Fruit fly (Drosophila melanogaster) whole organism, prepupa: Measurements from ENCODE around the gene Spn28F.

ENCODE experiments used
- Blimp-1 ChIP-seq: fragments of 200-800 bp; sonication (Bioruptor generic); optimal IDR thresholded peaks from 3 replicates; lab custom pipeline; 2017; ENCODE audit warnings: missing biosample characterization, missing genetic modification characterization, mild to moderate bottlenecking, moderate library complexity, missing genetic modification reagents
- CG10631 ChIP-seq: fragments of 200-800 bp; sonication (Bioruptor generic); optimal IDR thresholded peaks from 2 replicates; lab custom pipeline; 2016; ENCODE audit warnings: missing biosample characterization, missing genetic modification characterization
- CG3919 ChIP-seq: fragments of 200-800 bp; sonication (Bioruptor generic); optimal IDR thresholded peaks from 3 replicates; lab custom pipeline; 2016; ENCODE audit warnings: missing biosample characterization, missing genetic modification characterization
- CG7368 ChIP-seq: fragments of 200-800 bp; sonication (Bioruptor generic); optimal IDR thresholded peaks from 3 replicates; lab custom pipeline; 2016; ENCODE audit warnings: missing biosample characterization, missing genetic modification characterization
- CG9139 ChIP-seq: fragments of 200-800 bp; sonication (Bioruptor generic); optimal IDR thresholded peaks from 3 replicates; lab custom pipeline; 2017; ENCODE audit warnings: missing biosample characterization, mild to moderate bottlenecking, missing genetic modification characterization
- fkh ChIP-seq: fragments of 200-800 bp; sonication (Bioruptor generic); optimal IDR thresholded peaks from 3 replicates; lab custom pipeline; 2017; ENCODE audit warnings: missing biosample characterization, mild to moderate bottlenecking, missing genetic modification characterization, moderate library complexity
- ss ChIP-seq, 2 experiments: fragments of 200-800 bp; sonication (Bioruptor generic); optimal IDR thresholded peaks; 2 replicates in 1 of 2; 3 replicates in 1 of 2; lab custom pipeline; 2017 to 2018; ENCODE audit warnings: mild to moderate bottlenecking in 2 of 2, missing biosample characterization in 2 of 2, missing genetic modification characterization in 2 of 2, moderate library complexity in 1 of 2

DNA sequence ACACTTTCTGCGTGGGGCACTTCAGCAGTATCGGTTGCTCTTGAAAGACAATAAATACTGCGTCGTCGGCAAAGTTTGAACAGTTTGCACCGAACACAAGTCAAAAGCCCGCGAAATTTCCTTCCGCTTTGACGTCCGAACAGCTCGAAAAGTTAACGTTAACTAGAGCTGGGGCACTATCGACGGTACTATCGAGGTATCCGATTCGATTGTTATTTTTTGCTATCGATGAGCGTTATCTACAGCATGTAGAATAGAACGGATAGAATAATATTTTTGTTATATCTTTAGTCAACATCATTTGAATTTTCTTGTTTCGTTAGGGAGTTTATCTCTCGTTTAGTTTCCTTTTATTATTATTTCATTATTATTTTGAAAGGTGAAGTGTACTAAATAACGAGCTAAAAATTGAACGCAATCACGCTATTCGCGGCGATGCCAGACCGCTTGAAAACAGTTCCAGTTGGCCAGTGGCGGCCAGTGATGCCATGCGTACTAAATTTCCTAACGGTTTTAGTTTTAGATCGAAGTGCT, 1.8 kb downstream of the Spn28F start, which contains the start of gene Pvr:
- TF ChIP-seq ss (GFP tag; optimal IDR thresholded peaks at IDR 0.05; lab: Kevin White, UChicago) = no peak
- no peak for TF ChIP-seq CG7368 (GFP tag; lab: Kevin White, UChicago)
- TF ChIP-seq Blimp-1 (GFP tag; lab: Kevin White, UChicago) = no peak
- no peak for TF ChIP-seq fkh (GFP tag; lab: Kevin White, UChicago)
- no peak for TF ChIP-seq CG9139 (GFP tag; lab: Kevin White, UChicago)
- no peak for TF ChIP-seq CG10631 (GFP tag; lab: Kevin White, UChicago)
- TF ChIP-seq CG3919 (GFP tag; lab: Kevin White, UChicago) = no peak
